Fruit fly (Drosophila melanogaster): Measurements from ENCODE around the gene Ten-a.

Ten-a gene

dm6 chrX:12201905-12202623 is 158.6 kb downstream of the Ten-a start (continued):
- peak; percentile 62 for TF ChIP-seq Adf1 (GFP tag; IDR thresholded peaks at IDR 0.05)
- TF ChIP-seq trem (tag; optimal IDR thresholded peaks at IDR 0.05): peak; percentile 75
- no peak for TF ChIP-seq yki (optimal IDR thresholded peaks at IDR 0.05)
- 0 out of 2 replicates have a peak, but pooled peaks have one; percentile 42 for TF ChIP-seq Oaz (GFP tag; IDR thresholded peaks at IDR 0.05)
- 0 out of 2 replicates have a peak, but pooled peaks have one; percentile 23 for TF ChIP-seq gsb (GFP tag; IDR thresholded peaks at IDR 0.05)
- TF ChIP-seq vvl (GFP tag; IDR thresholded peaks at IDR 0.05): peak; percentile 93
- TF ChIP-seq hbn (GFP tag; IDR thresholded peaks at IDR 0.05; ENCODE audit: partially characterized antibody): no peak
- no peak for TF ChIP-seq CG9215 (GFP tag; IDR thresholded peaks at IDR 0.05)
- peak; percentile 84 for TF ChIP-seq fd96Cb (tag; optimal IDR thresholded peaks at IDR 0.05)
- peak; percentile 64 for TF ChIP-seq CG7271 (tag; optimal IDR thresholded peaks at IDR 0.05)
- TF ChIP-seq Dfd (GFP tag; optimal IDR thresholded peaks at IDR 0.05): no peak
- TF ChIP-seq Chrac-16 (GFP tag; optimal IDR thresholded peaks at IDR 0.05): peak; percentile 79
- TF ChIP-seq wek (GFP tag; optimal IDR thresholded peaks at IDR 0.05): peak; percentile 7
- peak; percentile 90 for TF ChIP-seq CG9727 (GFP tag; optimal IDR thresholded peaks at IDR 0.05)
- TF ChIP-seq dati (GFP tag; IDR thresholded peaks at IDR 0.05): peak; percentile 66
- TF ChIP-seq CG11695 (GFP tag; IDR thresholded peaks at IDR 0.05): 0 out of 3 replicates have a peak, but pooled peaks have one; percentile 45
- peak; percentile 81 for TF ChIP-seq nerfin-1 (tag; optimal IDR thresholded peaks at IDR 0.05)
- no peak for TF ChIP-seq da (GFP tag; optimal IDR thresholded peaks at IDR 0.05)
- peak; percentile 55 for TF ChIP-seq CG12155 (GFP tag; optimal IDR thresholded peaks at IDR 0.05)
- TF ChIP-seq Sry-δ (GFP tag; optimal IDR thresholded peaks at IDR 0.05): no peak
- peak; percentile 82 for TF ChIP-seq CG7556 (GFP tag; optimal IDR thresholded peaks at IDR 0.05)
- peak; percentile 88 for TF ChIP-seq gsb-n (tag; optimal IDR thresholded peaks at IDR 0.05)
- TF ChIP-seq CG7372 (GFP tag; IDR thresholded peaks at IDR 0.05): peak; percentile 57
- no peak for TF ChIP-seq amos (GFP tag; IDR thresholded peaks at IDR 0.05; ENCODE audit: partially characterized antibody)
- peak; percentile 31 for TF ChIP-seq Dad (GFP tag; optimal IDR thresholded peaks at IDR 0.05)
- TF ChIP-seq CG15073 (GFP tag; optimal IDR thresholded peaks at IDR 0.05): peak; percentile 20
- no peak for TF ChIP-seq CG16779 (GFP tag; IDR thresholded peaks at IDR 0.05)
- peak; percentile 2 for TF ChIP-seq CG1792 (GFP tag; optimal IDR thresholded peaks at IDR 0.05)
- no peak for TF ChIP-seq Dref (GFP tag; IDR thresholded peaks at IDR 0.05)
- 0 out of 3 replicates have a peak, but pooled peaks have one; percentile 33 for TF ChIP-seq CG6175 (GFP tag; IDR thresholded peaks at IDR 0.05)
- TF ChIP-seq chif (GFP tag; optimal IDR thresholded peaks at IDR 0.05): peak; percentile 66 to 84
- TF ChIP-seq CG3281 (GFP tag; optimal IDR thresholded peaks at IDR 0.05): peak; percentile 0
- no peak for TF ChIP-seq CG6791 (GFP tag; IDR thresholded peaks at IDR 0.05; ENCODE audit: partially characterized antibody)
- TF ChIP-seq dan (GFP tag; IDR thresholded peaks at IDR 0.05): no peak; the same call in 1 of the 2 replicates
- peak; percentile 11 for TF ChIP-seq run (tag; optimal IDR thresholded peaks at IDR 0.05)
- TF ChIP-seq zf30C (GFP tag; optimal IDR thresholded peaks at IDR 0.05): peak; percentile 90
- TF ChIP-seq E2f2 (GFP tag; IDR thresholded peaks at IDR 0.05): peak; percentile 53; the same call in 1 of the 2 replicates
- no peak for TF ChIP-seq pb (GFP tag; optimal IDR thresholded peaks at IDR 0.05)
- peak; percentile 76 for TF ChIP-seq Xbp1 (GFP tag; optimal IDR thresholded peaks at IDR 0.05)
- peak; percentile 37 for TF ChIP-seq gcm2 (GFP tag; optimal IDR thresholded peaks at IDR 0.05)
- TF ChIP-seq Atf6 (GFP tag; IDR thresholded peaks at IDR 0.05): peak; percentile 45; the same call in 1 of the 2 replicates
- TF ChIP-seq CG8089 (GFP tag; optimal IDR thresholded peaks at IDR 0.05): peak; percentile 31
- TF ChIP-seq al (GFP tag; IDR thresholded peaks at IDR 0.05): no peak
- peak; percentile 73 for TF ChIP-seq CG31441 (GFP tag; IDR thresholded peaks at IDR 0.05)
- TF ChIP-seq CG32767 (GFP tag; IDR thresholded peaks at IDR 0.05): peak; percentile 73; the same call in 1 of the 2 replicates
- TF ChIP-seq zen2 (GFP tag; IDR thresholded peaks at IDR 0.05; ENCODE audit: partially characterized antibody): no peak
- TF ChIP-seq Camta (GFP tag; optimal IDR thresholded peaks at IDR 0.05): peak; percentile 36
- TF ChIP-seq CG3838 (GFP tag; optimal IDR thresholded peaks at IDR 0.05): peak; percentile 24
- peak; percentile 73 for TF ChIP-seq bcd (GFP tag; optimal IDR thresholded peaks at IDR 0.05)
- TF ChIP-seq CG15011 (GFP tag; optimal IDR thresholded peaks at IDR 0.05): peak; percentile 10
